Fruit fly (Drosophila melanogaster): ENCODE data around the gene eRF1.
A peak's percentile ranks its signal among the peaks of the same experiment; 100 is the strongest.

DNA sequence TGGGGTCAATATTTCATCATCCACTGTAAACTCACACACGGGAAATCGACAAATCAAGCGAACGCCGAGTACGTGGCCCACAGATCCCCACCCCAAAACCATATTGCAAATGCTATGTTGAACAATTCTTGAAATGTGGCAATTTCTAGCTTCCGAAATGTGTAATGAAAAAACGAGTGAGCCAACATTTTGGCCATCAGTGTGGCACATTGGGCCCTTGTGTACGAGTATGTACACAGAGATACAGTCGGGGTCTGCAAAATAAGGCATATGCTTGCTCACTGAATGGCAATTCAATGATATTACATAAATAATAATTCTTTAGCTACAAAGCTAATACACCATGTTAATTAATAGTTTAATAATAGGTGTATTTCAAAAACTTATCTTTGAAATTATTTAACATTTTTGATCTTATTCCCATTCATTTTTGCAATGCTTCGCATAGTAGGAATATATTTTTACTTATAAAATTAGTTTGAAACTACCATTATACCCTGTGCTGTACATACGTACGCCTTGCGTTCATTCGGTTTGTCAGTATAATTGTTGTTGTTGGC lies 51.5 kb downstream of the eRF1 start:
- TF ChIP-seq Lpt (GFP tag; optimal IDR thresholded peaks at IDR 0.05) (no peak), Pdp1 (GFP tag; optimal IDR thresholded peaks at IDR 0.05) (peak; percentile 81 to 88), psq (GFP tag; optimal IDR thresholded peaks at IDR 0.05) (peak; percentile 70), btn (GFP tag; optimal IDR thresholded peaks at IDR 0.05) (peak; percentile 45), vnd (GFP tag; IDR thresholded peaks at IDR 0.05; ENCODE audit: partially characterized antibody) (no peak), ci (GFP tag; IDR thresholded peaks at IDR 0.05) (peak; percentile 76), Hr51 (GFP tag; optimal IDR thresholded peaks at IDR 0.05) (peak; percentile 75 to 95), kay (GFP tag; optimal IDR thresholded peaks at IDR 0.05) (peak; percentile 80), CG4328 (GFP tag; optimal IDR thresholded peaks at IDR 0.05) (peak; percentile 87), CG6765 (GFP tag; optimal IDR thresholded peaks at IDR 0.05) (peak; percentile 85)

Data from whole organism, embryonic.